Fruit fly (Drosophila melanogaster) ovary, adult (tissue): ENCODE measurements around the gene CG17028.

Source experiments
- CG17801 ChIP-seq: fragments of 200-800 bp; optimal IDR thresholded peaks from 2 replicates; lab custom pipeline; 2019; ENCODE audit warnings: missing biosample characterization, mild to moderate bottlenecking, missing genetic modification characterization, moderate library complexity; ENCODE audit not compliant: partially characterized antibody

CG17028 gene

dm6 chr3L:15978224-15978623 is at the start of gene CG17028:
Gene CG17028, plus strand, starts transcription at chr3L:15978524.
- TF ChIP-seq CG17801 (GFP tag; lab: Kevin White, UChicago) = no peak

DNA sequence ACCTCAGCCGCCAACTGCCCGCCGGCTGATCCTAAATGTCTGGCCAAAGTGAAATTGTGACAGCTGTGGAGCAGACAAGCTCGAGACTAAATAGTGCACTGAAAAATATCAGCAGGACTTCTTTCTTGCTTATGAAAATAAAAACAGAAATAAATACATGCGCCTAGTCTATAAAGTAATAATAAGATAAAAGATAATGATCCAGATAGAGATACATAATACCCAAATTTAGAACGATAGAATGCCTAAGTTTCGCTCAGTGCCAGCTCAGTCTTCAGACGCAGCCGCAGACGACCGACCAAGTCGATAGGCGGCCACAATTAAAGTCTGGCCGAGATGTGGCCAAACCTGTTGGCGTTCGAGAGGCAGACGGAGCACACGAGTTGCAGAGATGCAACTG is 37.5 kb upstream of the CG17028 start:
- TF ChIP-seq CG17801 (GFP tag; lab: Kevin White, UChicago) = no peak

dm6 chr3L:15952287-15952686 is 26.0 kb upstream of the CG17028 start:
- peak; percentile 17 for TF ChIP-seq CG17801 (GFP tag; lab: Kevin White, UChicago)

DNA sequence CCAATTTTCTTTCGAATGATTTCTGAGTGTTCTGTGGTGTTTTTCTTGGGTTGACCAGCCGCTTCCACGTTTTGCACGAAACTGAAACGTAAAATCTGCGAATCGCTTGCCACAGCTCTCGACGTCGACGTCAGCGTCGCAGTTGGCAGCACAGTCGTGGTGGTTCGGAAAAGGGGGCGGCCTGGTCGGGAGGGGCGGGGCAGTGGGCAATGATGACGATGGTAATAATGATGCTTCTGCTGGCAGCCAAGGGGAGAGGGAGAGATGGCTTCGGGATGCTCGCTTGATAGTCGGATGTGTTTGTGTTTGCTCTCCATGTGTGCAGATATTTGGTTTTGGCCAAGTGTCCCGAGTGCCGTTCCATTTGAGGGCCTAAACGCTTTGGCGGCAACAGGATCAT is 25.4 kb upstream of the CG17028 start:
- no peak for TF ChIP-seq CG17801 (GFP tag; lab: Kevin White, UChicago)

DNA sequence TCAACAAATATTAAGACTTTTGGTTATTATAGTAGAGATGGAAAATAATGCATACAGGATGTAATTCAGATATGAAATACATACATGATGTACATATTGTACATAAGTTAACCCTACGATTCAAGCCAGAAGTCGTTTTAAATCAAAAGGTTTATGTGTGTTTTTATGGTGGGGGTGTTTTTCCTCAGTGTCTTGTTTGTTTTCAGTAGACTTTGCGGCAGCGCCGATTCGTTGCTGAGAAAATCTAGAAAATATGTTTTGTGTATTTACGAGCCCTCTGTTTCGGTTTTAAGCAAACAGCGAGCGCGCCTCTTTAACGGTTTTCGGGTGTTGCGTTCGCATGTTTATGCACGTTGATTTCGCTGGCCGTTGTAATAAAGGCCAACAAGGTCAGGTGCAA is 24.4 kb upstream of the CG17028 start:
- TF ChIP-seq CG17801 (GFP tag; lab: Kevin White, UChicago) = no peak

- TF ChIP-seq CG17801 (GFP tag; lab: Kevin White, UChicago) = no peak
Observed at dm6 chr3L:15954784-15955427, 23.4 kb upstream of the CG17028 start, which contains the start of the genes Pka-C3 and GXIVsPLA2. Gene Pka-C3, minus strand, starts transcription at chr3L:15954797. Gene GXIVsPLA2, plus strand, starts transcription at chr3L:15955096.

DNA sequence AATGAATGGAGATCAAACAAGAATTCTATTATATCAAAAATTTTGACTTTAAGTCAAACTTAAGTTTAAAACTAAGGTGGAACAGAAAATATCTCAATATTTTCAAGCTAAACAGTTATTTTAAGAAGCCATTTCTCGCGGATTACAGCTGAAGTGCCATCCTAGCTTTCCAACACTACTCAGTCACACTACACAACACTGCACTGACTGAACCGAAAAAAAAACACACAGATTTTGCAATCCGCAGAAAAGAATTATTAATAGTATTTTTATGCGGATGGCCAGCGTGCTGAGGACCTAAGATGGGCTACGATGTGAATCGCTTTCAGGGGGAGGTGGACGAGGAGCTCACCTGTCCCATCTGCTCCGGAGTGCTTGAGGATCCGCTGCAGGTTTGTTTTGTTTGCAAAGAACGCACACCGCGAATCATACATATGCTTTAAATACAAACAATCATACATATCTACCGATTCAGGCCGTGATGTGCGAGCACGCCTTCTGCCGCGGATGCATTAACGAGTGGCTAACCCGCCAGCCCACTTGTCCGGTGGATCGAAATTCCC is 21.8 kb upstream of the CG17028 start, which contains the start of gene elgi:
TSS of gene elgi (plus strand) at position 103 of the 563 bp plus-strand sequence.
- peak; percentile 47 for TF ChIP-seq CG17801 (GFP tag; lab: Kevin White, UChicago)

dm6 chr3L:15958612-15959315 is 19.6 kb upstream of the CG17028 start, which contains the start of gene CG17032:
Gene CG17032, plus strand, starts transcription at chr3L:15958843.
- TF ChIP-seq CG17801 (GFP tag; lab: Kevin White, UChicago) = no peak

DNA sequence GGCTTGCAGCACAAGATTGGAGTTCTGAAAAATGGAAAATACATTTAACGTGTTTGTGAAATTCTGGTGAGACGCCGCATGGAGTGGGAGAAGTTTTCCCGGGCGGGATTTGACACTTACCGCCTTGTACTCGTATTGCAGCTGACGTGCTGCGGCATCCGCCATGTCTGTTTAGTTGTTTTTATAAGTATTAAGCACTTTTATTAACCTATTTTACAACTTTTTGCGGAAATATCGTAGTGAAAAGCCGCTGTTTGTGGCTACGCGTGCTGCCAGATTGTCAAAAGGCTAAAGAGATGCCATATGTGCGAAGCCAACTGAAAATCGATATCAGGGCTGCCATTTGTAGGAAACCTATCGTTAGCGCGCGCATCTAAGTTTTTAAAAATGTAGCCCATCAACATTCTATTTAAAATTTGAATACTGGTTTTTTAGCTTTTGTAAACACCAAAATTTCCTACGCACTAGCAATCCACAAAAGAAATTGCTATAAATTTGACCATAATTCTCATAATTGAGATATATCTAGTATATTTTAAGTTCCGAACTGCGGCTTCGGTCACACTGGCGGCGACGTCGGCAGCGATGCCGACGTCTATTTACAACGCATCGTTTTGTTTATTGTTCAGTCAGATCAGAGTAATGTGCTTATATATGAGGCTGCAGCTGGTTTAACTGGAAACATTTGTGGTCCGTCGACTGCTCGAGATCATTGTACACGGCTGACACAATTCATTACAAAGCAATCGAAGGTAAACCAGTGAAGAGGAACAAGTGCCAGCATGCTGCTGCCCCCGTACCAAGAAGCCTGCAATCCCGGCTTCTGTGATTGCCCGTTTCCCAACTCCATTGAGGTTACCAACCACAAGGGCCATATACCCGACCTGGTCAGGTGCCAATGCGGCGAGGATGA is 10.5 kb upstream of the CG17028 start, which contains the start of the genes Brr2 and CG10516:
TSS of gene Brr2 (minus strand) at position 285 of the 913 bp plus-strand sequence.
TSS of gene CG10516 (plus strand) at position 617 of the 913 bp plus-strand sequence.
- TF ChIP-seq CG17801 (GFP tag; lab: Kevin White, UChicago) = no peak

DNA sequence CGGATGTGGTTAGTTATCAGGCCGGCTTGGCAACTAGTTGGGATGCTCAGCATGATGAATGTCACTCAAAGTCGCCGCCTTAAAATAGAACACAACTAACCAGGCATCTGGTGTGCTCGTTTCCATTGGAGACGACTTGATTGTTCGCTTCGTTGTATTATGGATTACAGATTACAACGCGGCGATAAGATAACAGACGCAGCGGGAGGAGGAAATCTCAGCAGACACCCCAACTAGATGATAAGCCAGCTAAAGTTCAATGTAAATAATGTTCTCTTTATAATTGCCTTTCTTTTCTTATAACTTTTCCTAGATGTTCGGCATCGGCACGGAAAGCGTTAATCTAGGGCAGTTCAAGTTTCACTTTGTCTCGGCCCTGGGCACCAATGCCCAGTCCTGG is 9.6 kb upstream of the CG17028 start:
- no peak for TF ChIP-seq CG17801 (GFP tag; lab: Kevin White, UChicago)

dm6 chr3L:15974166-15974565 is 4.2 kb upstream of the CG17028 start:
- no peak for TF ChIP-seq CG17801 (GFP tag; lab: Kevin White, UChicago)

dm6 chr3L:15975068-15975467 is 3.3 kb upstream of the CG17028 start, which contains the start of gene CG17026:
Gene CG17026, plus strand, starts transcription at chr3L:15975368.
- TF ChIP-seq CG17801 (GFP tag; lab: Kevin White, UChicago) = no peak

DNA sequence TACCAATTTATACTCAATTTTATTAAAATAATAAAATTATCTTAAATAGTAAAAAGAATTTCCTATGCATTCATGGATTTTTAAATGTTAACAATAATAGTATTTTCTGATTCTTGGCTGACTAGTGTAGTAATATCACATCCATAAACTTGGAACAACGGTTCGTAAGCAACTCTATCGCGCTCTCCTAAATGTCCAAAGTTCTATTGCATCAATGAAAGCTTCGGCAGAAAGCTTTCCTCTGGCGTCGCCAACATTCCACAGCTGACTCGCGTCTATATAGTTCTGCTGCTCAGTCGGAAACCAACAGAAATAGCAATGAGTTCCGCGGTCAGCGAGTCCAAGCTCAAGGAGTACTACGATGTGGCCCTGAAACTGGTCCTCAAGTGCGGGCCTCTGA is 1.6 kb upstream of the CG17028 start, which contains the start of gene CG17029:
TSS of gene CG17029 (plus strand) at position 113 of the 400 bp plus-strand sequence.
- TF ChIP-seq CG17801 (GFP tag; lab: Kevin White, UChicago) = peak; percentile 8

dm6 chr3L:15977565-15977964 is 759 bp upstream of the CG17028 start:
- no peak for TF ChIP-seq CG17801 (GFP tag; lab: Kevin White, UChicago)
